Fruit fly (Drosophila melanogaster): ENCODE measurements around the gene Usp7.

The Usp7 gene

DNA sequence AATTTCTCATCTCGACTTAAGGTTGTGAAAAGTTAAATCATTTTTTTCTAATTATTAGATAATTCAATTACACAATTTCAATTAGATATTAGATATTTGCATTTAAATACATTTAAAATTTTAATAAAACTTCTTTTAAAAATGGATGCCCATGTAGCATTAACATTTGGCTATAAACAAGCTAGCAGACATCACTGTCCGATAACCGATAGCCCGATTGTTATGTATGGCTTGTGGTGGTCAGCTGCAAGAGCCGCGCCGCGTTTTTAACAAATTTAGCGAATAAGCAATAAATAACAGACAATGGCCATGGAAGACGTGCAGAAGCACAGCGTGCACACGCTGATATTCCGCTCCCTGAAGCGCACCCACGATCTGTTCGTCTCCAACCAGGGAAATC lies 8.0 kb downstream of the Usp7 start, which contains the start of gene Tango4 (continued):
- TF ChIP-seq Scr (GFP tag; IDR thresholded peaks at IDR 0.05; ENCODE audit: partially characterized antibody), result 0 out of 2 replicates have a peak, but pooled peaks have one; percentile 23
- TF ChIP-seq CG11456 (GFP tag; IDR thresholded peaks at IDR 0.05), result no peak
- no peak for TF ChIP-seq wek (GFP tag; optimal IDR thresholded peaks at IDR 0.05)
- TF ChIP-seq Dad (GFP tag; optimal IDR thresholded peaks at IDR 0.05), result no peak
- no peak for TF ChIP-seq chn (GFP tag; optimal IDR thresholded peaks at IDR 0.05)
- TF ChIP-seq nmo (GFP tag; optimal IDR thresholded peaks at IDR 0.05), result no peak
- no peak for TF ChIP-seq pita (GFP tag; optimal IDR thresholded peaks at IDR 0.05)
- TF ChIP-seq fd3F (GFP tag; optimal IDR thresholded peaks at IDR 0.05), result no peak
- no peak for TF ChIP-seq emc (GFP tag; optimal IDR thresholded peaks at IDR 0.05)
- TF ChIP-seq CG34224 (GFP tag; IDR thresholded peaks at IDR 0.05; ENCODE audit: partially characterized antibody), result 0 out of 3 replicates have a peak, but pooled peaks have one; percentile 25
- TF ChIP-seq BEAF-32 (GFP tag; optimal IDR thresholded peaks at IDR 0.05), result peak; percentile 26
- no peak for TF ChIP-seq CG4730 (GFP tag; IDR thresholded peaks at IDR 0.05)
- no peak for TF ChIP-seq CG32767 (GFP tag; IDR thresholded peaks at IDR 0.05)
- TF ChIP-seq gem (tag; optimal IDR thresholded peaks at IDR 0.05), result no peak
- TF ChIP-seq crol (GFP tag; IDR thresholded peaks at IDR 0.05), result no peak
- no peak for TF ChIP-seq otp (GFP tag; IDR thresholded peaks at IDR 0.05)
- TF ChIP-seq CG43689 (GFP tag; IDR thresholded peaks at IDR 0.05), result no peak
- peak; percentile 66; the same call in 2 of the 3 replicates for TF ChIP-seq hb (GFP tag; IDR thresholded peaks at IDR 0.05; ENCODE audit: partially characterized antibody)
- no peak for TF ChIP-seq GATAe (GFP tag; conservative IDR thresholded peaks at IDR 0.05)
- TF ChIP-seq crp (GFP tag; optimal IDR thresholded peaks at IDR 0.05), result peak in 1 of 2 experiments; percentile 59
- TF ChIP-seq pzg (GFP tag; optimal IDR thresholded peaks at IDR 0.05), result peak; percentile 19
- TF ChIP-seq CG1529 (GFP tag; optimal IDR thresholded peaks at IDR 0.05), result no peak
- TF ChIP-seq CrebB (tag; optimal IDR thresholded peaks at IDR 0.05), result no peak
- TF ChIP-seq MBD-R2 (GFP tag; IDR thresholded peaks at IDR 0.05), result peak; percentile 88
- TF ChIP-seq Dip2 (GFP tag; IDR thresholded peaks at IDR 0.05), result no peak
- peak; percentile 31 for TF ChIP-seq CG13287 (GFP tag; IDR thresholded peaks at IDR 0.05; ENCODE audit: partially characterized antibody)
- TF ChIP-seq ap (GFP tag; IDR thresholded peaks at IDR 0.05), result no peak
- TF ChIP-seq HLH4C (GFP tag; IDR thresholded peaks at IDR 0.05; ENCODE audit: partially characterized antibody), result peak; percentile 32
- peak; percentile 11 for TF ChIP-seq MESR4 (GFP tag; optimal IDR thresholded peaks at IDR 0.05)

DNA sequence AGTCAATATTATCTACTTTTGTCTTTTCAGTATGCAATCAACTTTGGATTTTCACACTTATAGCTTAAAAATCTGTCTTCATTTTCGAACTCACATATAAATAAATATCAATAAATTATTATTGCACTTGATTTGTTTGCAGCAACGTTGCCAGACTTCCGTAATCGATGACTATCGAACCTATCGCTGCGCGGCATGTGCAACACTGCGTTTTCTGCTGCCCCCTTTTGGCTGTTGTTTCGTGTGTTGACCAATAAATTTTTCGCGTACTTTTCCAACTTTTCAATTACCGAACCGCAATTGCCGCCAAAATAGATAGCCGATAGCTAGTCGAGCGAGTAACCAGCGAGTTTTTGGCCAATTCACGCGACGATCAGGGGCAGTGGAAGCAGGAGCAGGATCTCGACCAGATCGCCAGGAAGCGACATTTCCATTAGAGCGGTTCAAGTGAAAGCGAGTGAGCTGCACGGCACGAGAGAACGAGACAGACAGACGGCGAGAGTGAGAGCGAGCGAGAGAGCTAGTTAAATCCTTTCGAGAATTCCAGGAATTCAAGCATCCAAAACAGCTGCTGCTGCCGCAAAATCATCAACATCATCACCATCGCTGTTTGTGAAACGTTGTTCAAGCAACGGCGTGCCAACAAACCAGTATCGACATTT lies 10.3 kb downstream of the Usp7 start, which contains the start of gene Lsm12a:
TSS of gene Lsm12a (plus strand) at position 201 of the 662 bp plus-strand sequence.
- TF ChIP-seq Dll (GFP tag; IDR thresholded peaks at IDR 0.05; ENCODE audit: partially characterized antibody) (0 out of 4 replicates have a peak, but pooled peaks have one; percentile 45), CG30431 (GFP tag; optimal IDR thresholded peaks at IDR 0.05) (no peak), CG6791 (GFP tag; IDR thresholded peaks at IDR 0.05; ENCODE audit: partially characterized antibody) (peak; percentile 77; the same call in 2 of the 3 replicates), ato (GFP tag; IDR thresholded peaks at IDR 0.05; ENCODE audit: partially characterized antibody) (peak; percentile 44; the same call in 1 of the 2 replicates), Tbp (GFP tag; optimal IDR thresholded peaks at IDR 0.05) (no peak), unc-4 (GFP tag; IDR thresholded peaks at IDR 0.05; ENCODE audit: partially characterized antibody) (peak; percentile 16; the same call in 1 of the 2 replicates), CG2129 (GFP tag; IDR thresholded peaks at IDR 0.05; ENCODE audit: partially characterized antibody) (peak; percentile 20; the same call in 1 of the 2 replicates), CG13287 (GFP tag; IDR thresholded peaks at IDR 0.05; ENCODE audit: partially characterized antibody) (peak; percentile 27; the same call in 1 of the 2 replicates), CG4617 (GFP tag; optimal IDR thresholded peaks at IDR 0.05; ENCODE audit: borderline replicate concordance) (peak; percentile 9), YL-1 (GFP tag; optimal IDR thresholded peaks at IDR 0.05) (peak; percentile 21), Ets97D (GFP tag; optimal IDR thresholded peaks at IDR 0.05) (peak; percentile 18), MBD-R2 (GFP tag; IDR thresholded peaks at IDR 0.05) (peak; percentile 41), CG3847 (GFP tag; IDR thresholded peaks at IDR 0.05) (no peak), trem (tag; optimal IDR thresholded peaks at IDR 0.05) (peak; percentile 5), CG10321 (GFP tag; IDR thresholded peaks at IDR 0.05) (0 out of 2 replicates have a peak, but pooled peaks have one; percentile 42), zen2 (GFP tag; IDR thresholded peaks at IDR 0.05; ENCODE audit: partially characterized antibody) (peak; percentile 34; the same call in 1 of the 3 replicates), bbx (GFP tag; IDR thresholded peaks at IDR 0.05; ENCODE audit: partially characterized antibody) (peak; percentile 75), inv (GFP tag; IDR thresholded peaks at IDR 0.05; ENCODE audit: partially characterized antibody) (peak; percentile 41; the same call in 1 of the 2 replicates), CG12659 (GFP tag; optimal IDR thresholded peaks at IDR 0.05) (peak; percentile 23), CG14860 (GFP tag; IDR thresholded peaks at IDR 0.05; ENCODE audit: partially characterized antibody) (peak; percentile 23; the same call in 2 of the 3 replicates)
